Fruit fly (Drosophila melanogaster) Kc167 (cell line): Measurements from ENCODE around the gene CG3552.

Experiments used
- Myc ChIP-seq: fragments of >200 bp; optimal IDR thresholded peaks from 2 replicates; lab custom pipeline; 2017; ENCODE audit warnings: missing external identifiers
- Sin3A ChIP-seq: fragments of >200 bp; optimal IDR thresholded peaks from 2 replicates; lab custom pipeline; 2018; ENCODE audit warnings: missing external identifiers
- h ChIP-seq: fragments of >200 bp; optimal IDR thresholded peaks from 3 replicates; lab custom pipeline; 2018; ENCODE audit warnings: missing external identifiers
- insv ChIP-seq: fragments of >200 bp; optimal IDR thresholded peaks from 3 replicates; lab custom pipeline; 2018; ENCODE audit warnings: missing external identifiers
- psq ChIP-seq: fragments of >200 bp; optimal IDR thresholded peaks from 2 replicates; lab custom pipeline; 2017; ENCODE audit warnings: missing external identifiers
- ttk ChIP-seq: sonication (Bioruptor generic); optimal IDR thresholded peaks from 2 replicates; lab custom pipeline; 2017; ENCODE audit warnings: missing external identifiers

CG3552 gene

dm6 chr3L:9455819-9456388 is at the start of gene CG3552, which contains the start of gene phol:
Gene CG3552, plus strand, starts transcription at chr3L:9456318.
Gene phol, minus strand, starts transcription at chr3L:9456281.
- TF ChIP-seq insv (lab: Kevin White, UChicago) (no peak), ttk (lab: Kevin White, UChicago) (no peak), h (lab: Kevin White, UChicago) (no peak), psq (lab: Kevin White, UChicago) (no peak), Myc (lab: Kevin White, UChicago) (no peak), Sin3A (lab: Kevin White, UChicago) (no peak)

dm6 chr3L:9410030-9410589 is 46.0 kb upstream of the CG3552 start:
- TF ChIP-seq Sin3A (lab: Kevin White, UChicago) (no peak), insv (lab: Kevin White, UChicago) (no peak)

dm6 chr3L:9410754-9411423 is 45.2 kb upstream of the CG3552 start, which contains the start of the genes CG4022 and Cpsf5:
Gene CG4022, minus strand, starts transcription at chr3L:9410832.
Gene Cpsf5, plus strand, starts transcription at chr3L:9411038.
- TF ChIP-seq Myc (lab: Kevin White, UChicago) (no peak), psq (lab: Kevin White, UChicago) (no peak), insv (lab: Kevin White, UChicago) (no peak), ttk (lab: Kevin White, UChicago) (no peak), h (lab: Kevin White, UChicago) (no peak), Sin3A (lab: Kevin White, UChicago) (no peak)

- TF ChIP-seq psq (lab: Kevin White, UChicago): no peak
- TF ChIP-seq Sin3A (lab: Kevin White, UChicago): no peak
- no peak for TF ChIP-seq h (lab: Kevin White, UChicago)
- no peak for TF ChIP-seq Myc (lab: Kevin White, UChicago)
- no peak for TF ChIP-seq ttk (lab: Kevin White, UChicago)
- no peak for TF ChIP-seq insv (lab: Kevin White, UChicago)
These were observed 38.8 kb upstream of the CG3552 start, which contains the start of gene CG3982 for dm6 chr3L:9417288-9417687. Gene CG3982, minus strand, starts transcription at chr3L:9417388.

- TF ChIP-seq insv (lab: Kevin White, UChicago): no peak
- TF ChIP-seq h (lab: Kevin White, UChicago): no peak
- TF ChIP-seq ttk (lab: Kevin White, UChicago): no peak
- no peak for TF ChIP-seq Sin3A (lab: Kevin White, UChicago)
- no peak for TF ChIP-seq Myc (lab: Kevin White, UChicago)
- no peak for TF ChIP-seq psq (lab: Kevin White, UChicago)
These were observed 36.8 kb upstream of the CG3552 start for dm6 chr3L:9419328-9419727.

- no peak for TF ChIP-seq ttk (lab: Kevin White, UChicago)
- no peak for TF ChIP-seq insv (lab: Kevin White, UChicago)
- no peak for TF ChIP-seq Sin3A (lab: Kevin White, UChicago)
- no peak for TF ChIP-seq h (lab: Kevin White, UChicago)
- TF ChIP-seq Myc (lab: Kevin White, UChicago): no peak
- no peak for TF ChIP-seq psq (lab: Kevin White, UChicago)
These were observed 35.9 kb upstream of the CG3552 start for dm6 chr3L:9420054-9420818.

- TF ChIP-seq psq (lab: Kevin White, UChicago): no peak
- TF ChIP-seq Sin3A (lab: Kevin White, UChicago): no peak
- TF ChIP-seq h (lab: Kevin White, UChicago): no peak
- TF ChIP-seq insv (lab: Kevin White, UChicago): no peak
- TF ChIP-seq Myc (lab: Kevin White, UChicago): no peak
- TF ChIP-seq ttk (lab: Kevin White, UChicago): no peak
These were observed 35.3 kb upstream of the CG3552 start for dm6 chr3L:9420819-9421130.

- TF ChIP-seq Sin3A (lab: Kevin White, UChicago) (no peak), h (lab: Kevin White, UChicago) (no peak), psq (lab: Kevin White, UChicago) (no peak), insv (lab: Kevin White, UChicago) (no peak), ttk (lab: Kevin White, UChicago) (no peak), Myc (lab: Kevin White, UChicago) (no peak)
These were observed 34.5 kb upstream of the CG3552 start for dm6 chr3L:9421621-9422020.

dm6 chr3L:9422135-9422534 is 34.0 kb upstream of the CG3552 start:
- no peak for TF ChIP-seq psq (lab: Kevin White, UChicago)
- TF ChIP-seq insv (lab: Kevin White, UChicago): no peak
- TF ChIP-seq Myc (lab: Kevin White, UChicago): no peak
- TF ChIP-seq h (lab: Kevin White, UChicago): no peak
- no peak for TF ChIP-seq Sin3A (lab: Kevin White, UChicago)
- TF ChIP-seq ttk (lab: Kevin White, UChicago): no peak

- no peak for TF ChIP-seq Sin3A (lab: Kevin White, UChicago)
- TF ChIP-seq ttk (lab: Kevin White, UChicago): no peak
- TF ChIP-seq h (lab: Kevin White, UChicago): no peak
- no peak for TF ChIP-seq Myc (lab: Kevin White, UChicago)
- no peak for TF ChIP-seq insv (lab: Kevin White, UChicago)
- TF ChIP-seq psq (lab: Kevin White, UChicago): no peak
These were observed 33.3 kb upstream of the CG3552 start, which contains the start of gene aay for dm6 chr3L:9422636-9423419. Gene aay, plus strand, starts transcription at chr3L:9423253.
